Fruit fly (Drosophila melanogaster) whole organism, adult: ENCODE results near the gene Bcat.

Source experiments
- CG11617 ChIP-seq: fragments of 200-800 bp; sonication (Bioruptor generic); optimal IDR thresholded peaks from 2 replicates; lab custom pipeline; 2017; ENCODE audit warnings: mild to moderate bottlenecking, missing biosample characterization, missing genetic modification reagents, missing genetic modification characterization
- CG12768 ChIP-seq: fragments of 200-800 bp; sonication (Bioruptor generic); optimal IDR thresholded peaks from 2 replicates; lab custom pipeline; 2017; ENCODE audit warnings: missing biosample characterization, missing genetic modification characterization, mild to moderate bottlenecking, moderate library complexity, missing genetic modification reagents
- CG14711 ChIP-seq: fragments of 200-800 bp; sonication (Bioruptor generic); optimal IDR thresholded peaks from 2 replicates; lab custom pipeline; 2018; ENCODE audit warnings: missing biosample characterization, mild to moderate bottlenecking, missing genetic modification characterization, moderate library complexity
- CG1620 ChIP-seq: fragments of 200-800 bp; sonication (Bioruptor generic); optimal IDR thresholded peaks from 2 replicates; lab custom pipeline; 2016; ENCODE audit warnings: missing biosample characterization, missing genetic modification characterization
- CG33017 ChIP-seq: fragments of 200-800 bp; sonication (Bioruptor generic); optimal IDR thresholded peaks from 2 replicates; lab custom pipeline; 2018; ENCODE audit warnings: missing biosample characterization, mild to moderate bottlenecking, missing genetic modification characterization, moderate library complexity
- CG5204 ChIP-seq: fragments of 200-800 bp; sonication (Bioruptor generic); optimal IDR thresholded peaks from 2 replicates; lab custom pipeline; 2016; ENCODE audit warnings: missing biosample characterization, missing genetic modification characterization
- CG7045 ChIP-seq: fragments of 200-800 bp; sonication (Bioruptor generic); optimal IDR thresholded peaks from 2 replicates; lab custom pipeline; 2017; ENCODE audit warnings: missing biosample characterization, mild to moderate bottlenecking, missing genetic modification characterization
- CG7101 ChIP-seq: fragments of 200-800 bp; sonication (Bioruptor generic); optimal IDR thresholded peaks from 2 replicates; lab custom pipeline; 2018; ENCODE audit warnings: missing biosample characterization, mild to moderate bottlenecking, missing genetic modification characterization, moderate library complexity
- Clk ChIP-seq: fragments of 200-800 bp; sonication (Bioruptor generic); optimal IDR thresholded peaks from 2 replicates; lab custom pipeline; 2017; ENCODE audit warnings: missing biosample characterization, missing genetic modification characterization
- Crg-1 ChIP-seq: fragments of 200-800 bp; sonication (Bioruptor generic); optimal IDR thresholded peaks from 2 replicates; lab custom pipeline; 2016; ENCODE audit warnings: missing biosample characterization, missing genetic modification characterization
- Hr96 ChIP-seq: fragments of 200-800 bp; sonication (Bioruptor generic); optimal IDR thresholded peaks from 2 replicates; lab custom pipeline; 2016; ENCODE audit warnings: missing biosample characterization, missing genetic modification characterization
- Mnt ChIP-seq: fragments of 200-800 bp; sonication (Bioruptor generic); optimal IDR thresholded peaks from 2 replicates; lab custom pipeline; 2016; ENCODE audit warnings: missing biosample characterization, mild to moderate bottlenecking, missing genetic modification characterization
- bab1 ChIP-seq: fragments of 200-800 bp; sonication (Bioruptor generic); optimal IDR thresholded peaks from 3 replicates; lab custom pipeline; 2019; ENCODE audit warnings: missing biosample characterization, mild to moderate bottlenecking, missing genetic modification characterization, moderate library complexity
- cic ChIP-seq: fragments of 200-800 bp; sonication (Bioruptor generic); optimal IDR thresholded peaks from 2 replicates; lab custom pipeline; 2017; ENCODE audit warnings: missing biosample characterization, mild to moderate bottlenecking, missing genetic modification characterization, moderate library complexity
- cnc ChIP-seq, 2 experiments: fragments of >200 bp; optimal IDR thresholded peaks; 2 replicates each; lab custom pipeline; 2017
- kay ChIP-seq: fragments of 200-800 bp; sonication (Bioruptor generic); peaks from one replicate; lab custom pipeline; 2016; ENCODE audit warnings: missing biosample characterization, missing genetic modification characterization, borderline replicate concordance
- ovo ChIP-seq: fragments of 200-800 bp; sonication (Bioruptor generic); optimal IDR thresholded peaks from 2 replicates; lab custom pipeline; 2016; ENCODE audit warnings: missing biosample characterization, missing genetic modification characterization
- pad ChIP-seq: fragments of 200-800 bp; sonication (Bioruptor generic); optimal IDR thresholded peaks from 3 replicates; lab custom pipeline; 2017; ENCODE audit warnings: missing biosample characterization, missing genetic modification characterization, mild to moderate bottlenecking, moderate library complexity, missing genetic modification reagents
- tj ChIP-seq: fragments of 200-800 bp; sonication (Bioruptor generic); optimal IDR thresholded peaks from 3 replicates; lab custom pipeline; 2017; ENCODE audit warnings: missing biosample characterization, mild to moderate bottlenecking, missing genetic modification characterization, moderate library complexity
- toe ChIP-seq: fragments of 200-800 bp; sonication (Bioruptor generic); optimal IDR thresholded peaks from 2 replicates; lab custom pipeline; 2016; ENCODE audit warnings: missing biosample characterization, missing genetic modification characterization

The Bcat gene

dm6 chrX:13391174-13392040 is 5.3 kb upstream of the Bcat start:
- TF ChIP-seq cnc (optimal IDR thresholded peaks at IDR 0.05; lab: Kevin White, UChicago) (no peak), CG7101 (tag; lab: Kevin White, UChicago) (peak; percentile 53), Mnt (GFP tag; lab: Kevin White, UChicago) (no peak), pad (GFP tag; lab: Kevin White, UChicago) (peak; percentile 42), toe (GFP tag; lab: Kevin White, UChicago) (no peak), kay (no peak), CG14711 (tag; lab: Kevin White, UChicago) (peak; percentile 48), cic (GFP tag; lab: Kevin White, UChicago) (no peak), CG11617 (no peak), CG5204 (GFP tag; lab: Kevin White, UChicago) (no peak), bab1 (GFP tag; lab: Kevin White, UChicago) (peak; percentile 69), CG33017 (tag; lab: Kevin White, UChicago) (no peak), CG1620 (GFP tag; lab: Kevin White, UChicago) (no peak), ovo (GFP tag; lab: Kevin White, UChicago) (no peak), tj (GFP tag; lab: Kevin White, UChicago) (peak; percentile 89), Hr96 (GFP tag; lab: Kevin White, UChicago) (no peak), CG12768 (GFP tag; lab: Kevin White, UChicago) (no peak), CG7045 (GFP tag; lab: Kevin White, UChicago) (no peak), Clk (GFP tag; lab: Kevin White, UChicago) (no peak), Crg-1 (peak; percentile 52)

dm6 chrX:13392041-13392353 is 4.7 kb upstream of the Bcat start:
- TF ChIP-seq Hr96 (GFP tag; lab: Kevin White, UChicago) (no peak), cic (GFP tag; lab: Kevin White, UChicago) (no peak), pad (GFP tag; lab: Kevin White, UChicago) (no peak), tj (GFP tag; lab: Kevin White, UChicago) (no peak), toe (GFP tag; lab: Kevin White, UChicago) (no peak), CG7101 (tag; lab: Kevin White, UChicago) (no peak), kay (no peak), bab1 (GFP tag; lab: Kevin White, UChicago) (no peak), CG7045 (GFP tag; lab: Kevin White, UChicago) (no peak), CG12768 (GFP tag; lab: Kevin White, UChicago) (no peak), cnc (optimal IDR thresholded peaks at IDR 0.05; lab: Kevin White, UChicago) (no peak), CG11617 (no peak)

- no peak for TF ChIP-seq kay
- TF ChIP-seq cnc (optimal IDR thresholded peaks at IDR 0.05; lab: Kevin White, UChicago), result peak; percentile 15 to 66
These were observed 3.9 kb upstream of the Bcat start for dm6 chrX:13392764-13393163.

- no peak for TF ChIP-seq kay
- TF ChIP-seq Crg-1, result no peak
- TF ChIP-seq Mnt (GFP tag; lab: Kevin White, UChicago), result no peak
- no peak for TF ChIP-seq CG7101 (tag; lab: Kevin White, UChicago)
- no peak for TF ChIP-seq cic (GFP tag; lab: Kevin White, UChicago)
- TF ChIP-seq Hr96 (GFP tag; lab: Kevin White, UChicago), result no peak
- no peak for TF ChIP-seq CG11617
- no peak for TF ChIP-seq toe (GFP tag; lab: Kevin White, UChicago)
- no peak for TF ChIP-seq pad (GFP tag; lab: Kevin White, UChicago)
- no peak for TF ChIP-seq CG5204 (GFP tag; lab: Kevin White, UChicago)
- TF ChIP-seq tj (GFP tag; lab: Kevin White, UChicago), result no peak
- TF ChIP-seq cnc (optimal IDR thresholded peaks at IDR 0.05; lab: Kevin White, UChicago), result no peak
- no peak for TF ChIP-seq CG1620 (GFP tag; lab: Kevin White, UChicago)
- TF ChIP-seq CG33017 (tag; lab: Kevin White, UChicago), result no peak
- no peak for TF ChIP-seq CG14711 (tag; lab: Kevin White, UChicago)
These were observed 2.4 kb upstream of the Bcat start for dm6 chrX:13394343-13394742.

DNA sequence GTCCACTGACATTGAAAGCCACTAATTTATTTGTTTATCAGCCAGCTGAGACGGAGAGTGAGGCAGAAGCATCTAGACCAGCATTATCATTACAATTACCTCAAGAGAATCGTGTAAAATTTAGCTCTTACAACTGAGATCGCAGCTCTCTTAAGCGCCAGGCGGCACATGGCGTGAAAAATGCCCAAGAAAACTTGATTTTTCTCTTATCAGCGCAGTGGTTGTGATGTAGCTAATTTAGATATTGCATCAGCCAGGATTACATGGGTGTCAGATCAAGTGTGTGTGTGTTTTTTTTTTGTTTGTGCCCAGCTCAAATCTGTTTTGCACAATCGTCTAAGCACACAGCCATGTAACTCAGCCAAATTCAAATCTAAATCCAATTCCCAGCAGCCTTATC is 1.7 kb upstream of the Bcat start:
- TF ChIP-seq Mnt (GFP tag; lab: Kevin White, UChicago) (peak; percentile 42), CG11617 (no peak)

dm6 chrX:13395988-13396377 is 716 bp upstream of the Bcat start:
- no peak for TF ChIP-seq cnc (optimal IDR thresholded peaks at IDR 0.05; lab: Kevin White, UChicago)
- TF ChIP-seq kay, result no peak
- no peak for TF ChIP-seq Mnt (GFP tag; lab: Kevin White, UChicago)
- peak; percentile 96 for TF ChIP-seq tj (GFP tag; lab: Kevin White, UChicago)
- no peak for TF ChIP-seq toe (GFP tag; lab: Kevin White, UChicago)
- no peak for TF ChIP-seq CG14711 (tag; lab: Kevin White, UChicago)
- TF ChIP-seq pad (GFP tag; lab: Kevin White, UChicago), result peak; percentile 39
- no peak for TF ChIP-seq CG12768 (GFP tag; lab: Kevin White, UChicago)
- no peak for TF ChIP-seq bab1 (GFP tag; lab: Kevin White, UChicago)
- TF ChIP-seq CG7101 (tag; lab: Kevin White, UChicago), result no peak
- TF ChIP-seq cic (GFP tag; lab: Kevin White, UChicago), result no peak
- TF ChIP-seq Crg-1, result no peak
- no peak for TF ChIP-seq CG33017 (tag; lab: Kevin White, UChicago)
- no peak for TF ChIP-seq Clk (GFP tag; lab: Kevin White, UChicago)
- no peak for TF ChIP-seq CG7045 (GFP tag; lab: Kevin White, UChicago)
